Worm (Caenorhabditis elegans): ENCODE measurements around the gene Y105C5B.25.

The Y105C5B.25 gene

ce11 chrIV:16168702-16169440 lies 21.9 kb upstream of the Y105C5B.25 start:
- TF ChIP-seq unc-62 (GFP tag; optimal IDR thresholded peaks at IDR 0.05) (no peak), nhr-11 (tag; optimal IDR thresholded peaks at IDR 0.05) (no peak), sma-9 (GFP tag; optimal IDR thresholded peaks at IDR 0.05) (no peak), sma-9 (tag; optimal IDR thresholded peaks at IDR 0.05) (no peak), nhr-129 (tag; optimal IDR thresholded peaks at IDR 0.05) (no peak), F13H6.1 (tag; optimal IDR thresholded peaks at IDR 0.05) (no peak), crh-2 (tag; optimal IDR thresholded peaks at IDR 0.05) (no peak), zag-1 (tag; optimal IDR thresholded peaks at IDR 0.05) (no peak), sem-4 (tag; optimal IDR thresholded peaks at IDR 0.05) (no peak), lin-13 (GFP tag; optimal IDR thresholded peaks at IDR 0.05) (no peak)

DNA sequence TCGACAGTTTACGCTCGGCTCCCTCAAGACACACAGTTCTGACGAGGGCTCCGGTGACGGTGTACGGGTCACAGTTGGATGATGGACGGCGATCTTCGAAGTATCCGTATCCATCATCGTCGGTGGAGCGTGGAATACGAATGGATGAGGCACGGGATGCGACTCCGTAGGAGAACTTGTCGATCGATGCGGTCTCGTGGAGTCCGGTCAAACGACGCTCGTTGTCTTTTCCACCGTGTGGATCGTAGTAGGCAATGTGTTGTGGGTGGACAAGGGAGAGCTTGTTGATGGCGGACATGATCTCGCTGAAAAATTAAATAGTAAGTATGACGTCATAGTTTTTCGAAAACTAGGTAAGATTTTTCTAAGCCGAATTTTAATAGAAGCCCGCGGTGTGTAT lies 21.0 kb upstream of the Y105C5B.25 start:
- TF ChIP-seq unc-55 (GFP tag; optimal IDR thresholded peaks at IDR 0.05) (no peak), zag-1 (tag; optimal IDR thresholded peaks at IDR 0.05) (no peak), sma-3 (GFP tag; optimal IDR thresholded peaks at IDR 0.05) (peak; percentile 34), nhr-237 (tag; optimal IDR thresholded peaks at IDR 0.05) (no peak), Y55F3AM.14 (GFP tag; optimal IDR thresholded peaks at IDR 0.05) (no peak), nhr-129 (tag; optimal IDR thresholded peaks at IDR 0.05) (peak; percentile 2)

DNA sequence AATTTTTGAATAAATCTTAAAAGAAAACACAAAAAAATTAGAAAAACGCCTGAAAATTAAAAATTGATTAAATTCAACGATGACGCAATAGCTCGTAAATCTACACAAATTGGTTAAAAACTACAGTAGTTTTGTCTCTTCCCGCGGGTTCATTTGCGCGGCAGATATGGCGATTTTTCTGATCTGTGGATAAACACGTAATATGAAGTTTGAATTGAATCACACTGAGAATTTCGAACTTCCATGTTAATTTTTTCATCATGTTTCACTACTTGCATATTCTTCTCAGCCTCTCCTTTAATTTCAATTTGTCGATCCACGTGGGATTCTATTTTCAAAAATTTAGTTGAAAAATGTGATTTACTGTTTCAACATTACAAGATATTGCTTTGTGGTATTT lies 20.4 kb upstream of the Y105C5B.25 start:
- peak; percentile 13 for TF ChIP-seq gmeb-1 (tag; optimal IDR thresholded peaks at IDR 0.05)
- TF ChIP-seq nhr-21 (tag; optimal IDR thresholded peaks at IDR 0.05): peak; percentile 57
- peak; percentile 9 for TF ChIP-seq ztf-4 (tag; optimal IDR thresholded peaks at IDR 0.05)
- TF ChIP-seq lsy-2 (tag; optimal IDR thresholded peaks at IDR 0.05): peak in 1 of 2 experiments; percentile 17
- TF ChIP-seq sma-3 (GFP tag; optimal IDR thresholded peaks at IDR 0.05): peak; percentile 16

- TF ChIP-seq nhr-23 (tag; optimal IDR thresholded peaks at IDR 0.05): no peak
- TF ChIP-seq ZK546.5 (tag; optimal IDR thresholded peaks at IDR 0.05): no peak
- TF ChIP-seq ztf-11 (tag; optimal IDR thresholded peaks at IDR 0.05): no peak
- no peak for TF ChIP-seq egl-27 (tag; optimal IDR thresholded peaks at IDR 0.05)
- no peak for TF ChIP-seq peb-1 (tag; optimal IDR thresholded peaks at IDR 0.05)
- no peak for TF ChIP-seq fos-1 (tag; optimal IDR thresholded peaks at IDR 0.05)
- no peak for TF ChIP-seq snpc-4 (tag; optimal IDR thresholded peaks at IDR 0.05)
- TF ChIP-seq zag-1 (tag; optimal IDR thresholded peaks at IDR 0.05): no peak
- no peak for TF ChIP-seq elt-3 (tag; optimal IDR thresholded peaks at IDR 0.05)
- no peak for TF ChIP-seq sem-4 (tag; optimal IDR thresholded peaks at IDR 0.05)
- no peak for TF ChIP-seq ztf-1 (GFP tag; conservative IDR thresholded peaks at IDR 0.05)
- TF ChIP-seq mab-5 (tag; optimal IDR thresholded peaks at IDR 0.05): no peak
- no peak for TF ChIP-seq F13H6.1 (tag; optimal IDR thresholded peaks at IDR 0.05)
- no peak for TF ChIP-seq nhr-129 (tag; optimal IDR thresholded peaks at IDR 0.05)
- no peak for TF ChIP-seq mdl-1 (tag; optimal IDR thresholded peaks at IDR 0.05)
- no peak for TF ChIP-seq nhr-12 (tag; optimal IDR thresholded peaks at IDR 0.05)
- no peak for TF ChIP-seq lin-13 (GFP tag; optimal IDR thresholded peaks at IDR 0.05)
- TF ChIP-seq lin-39 (tag; optimal IDR thresholded peaks at IDR 0.05): no peak
- TF ChIP-seq blmp-1 (tag; optimal IDR thresholded peaks at IDR 0.05; ENCODE audit: insufficient read depth): no peak
Observed at ce11 chrIV:16146063-16146462, 892 bp downstream of the Y105C5B.25 start.

DNA sequence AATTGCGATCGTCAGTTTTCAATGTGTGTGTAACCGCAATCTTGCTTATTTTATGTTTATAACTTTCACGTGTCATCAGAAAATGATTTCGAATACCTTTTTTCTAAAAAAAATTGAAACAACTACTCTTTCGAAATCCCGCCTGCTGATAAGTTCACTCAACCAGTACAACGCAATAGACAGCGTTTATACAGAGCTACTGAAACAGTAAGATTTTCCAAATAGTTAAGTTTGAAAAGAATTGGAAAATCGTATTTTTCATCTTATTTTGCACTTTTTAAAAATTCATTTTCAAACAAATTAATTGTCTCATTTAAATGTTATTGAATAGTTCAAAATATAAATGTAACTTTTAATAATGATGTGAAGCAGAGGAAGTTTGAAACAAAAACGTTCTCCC lies 8.2 kb downstream of the Y105C5B.25 start:
- TF ChIP-seq nhr-6 (tag; optimal IDR thresholded peaks at IDR 0.05) (no peak), lsy-2 (tag; optimal IDR thresholded peaks at IDR 0.05) (no peak), unc-62 (GFP tag; optimal IDR thresholded peaks at IDR 0.05) (no peak), nhr-11 (tag; optimal IDR thresholded peaks at IDR 0.05) (no peak), fos-1 (tag; optimal IDR thresholded peaks at IDR 0.05) (no peak), elt-1 (tag; optimal IDR thresholded peaks at IDR 0.05) (no peak), nhr-237 (tag; optimal IDR thresholded peaks at IDR 0.05) (no peak), dmd-4 (tag; optimal IDR thresholded peaks at IDR 0.05) (no peak), elt-3 (tag; optimal IDR thresholded peaks at IDR 0.05) (no peak), nhr-23 (tag; optimal IDR thresholded peaks at IDR 0.05) (no peak), zag-1 (tag; optimal IDR thresholded peaks at IDR 0.05) (no peak), crh-2 (tag; optimal IDR thresholded peaks at IDR 0.05) (no peak), R02D3.7 (tag; optimal IDR thresholded peaks at IDR 0.05) (no peak), sma-9 (GFP tag; optimal IDR thresholded peaks at IDR 0.05) (no peak), sma-9 (tag; optimal IDR thresholded peaks at IDR 0.05) (no peak), nhr-10 (tag; optimal IDR thresholded peaks at IDR 0.05) (no peak), mbf-1 (tag; optimal IDR thresholded peaks at IDR 0.05) (no peak), ZK546.5 (tag; optimal IDR thresholded peaks at IDR 0.05) (no peak), blmp-1 (tag; optimal IDR thresholded peaks at IDR 0.05; ENCODE audit: insufficient read depth) (no peak), sma-3 (GFP tag; optimal IDR thresholded peaks at IDR 0.05) (no peak), skn-1 (tag; optimal IDR thresholded peaks at IDR 0.05) (no peak)
